Worm (Caenorhabditis elegans): ENCODE results near the gene Y6G8.5.

ce11 chrV:17655205-17655604, 39.7 kb upstream of the Y6G8.5 start:
- TF ChIP-seq pha-4 (GFP tag; IDR thresholded peaks at IDR 0.05): no peak
- no peak for TF ChIP-seq pha-4 (tag; optimal IDR thresholded peaks at IDR 0.05)
- TF ChIP-seq unc-62 (GFP tag; optimal IDR thresholded peaks at IDR 0.05 in 1 of 2): no peak
- no peak for TF ChIP-seq unc-62 (tag; optimal IDR thresholded peaks at IDR 0.05)
- no peak for TF ChIP-seq lin-39 (tag; optimal IDR thresholded peaks at IDR 0.05)

All from whole organism, L4 larva.